Worm (Caenorhabditis elegans) whole organism, dauer: ENCODE data around the gene rpl-43.
"Not testable (repeated sequence)": the region's sequence is repeated elsewhere in the genome, so short reads cannot be mapped to it uniquely, and the experiment has no call there.

Experiments used
- unc-62 ChIP-seq: sonication (generic microtip); optimal IDR thresholded peaks from 2 replicates; lab custom pipeline; 2017; ENCODE audit warnings: missing biosample characterization, missing genetic modification reagents, missing genetic modification characterization

The rpl-43 gene

DNA sequence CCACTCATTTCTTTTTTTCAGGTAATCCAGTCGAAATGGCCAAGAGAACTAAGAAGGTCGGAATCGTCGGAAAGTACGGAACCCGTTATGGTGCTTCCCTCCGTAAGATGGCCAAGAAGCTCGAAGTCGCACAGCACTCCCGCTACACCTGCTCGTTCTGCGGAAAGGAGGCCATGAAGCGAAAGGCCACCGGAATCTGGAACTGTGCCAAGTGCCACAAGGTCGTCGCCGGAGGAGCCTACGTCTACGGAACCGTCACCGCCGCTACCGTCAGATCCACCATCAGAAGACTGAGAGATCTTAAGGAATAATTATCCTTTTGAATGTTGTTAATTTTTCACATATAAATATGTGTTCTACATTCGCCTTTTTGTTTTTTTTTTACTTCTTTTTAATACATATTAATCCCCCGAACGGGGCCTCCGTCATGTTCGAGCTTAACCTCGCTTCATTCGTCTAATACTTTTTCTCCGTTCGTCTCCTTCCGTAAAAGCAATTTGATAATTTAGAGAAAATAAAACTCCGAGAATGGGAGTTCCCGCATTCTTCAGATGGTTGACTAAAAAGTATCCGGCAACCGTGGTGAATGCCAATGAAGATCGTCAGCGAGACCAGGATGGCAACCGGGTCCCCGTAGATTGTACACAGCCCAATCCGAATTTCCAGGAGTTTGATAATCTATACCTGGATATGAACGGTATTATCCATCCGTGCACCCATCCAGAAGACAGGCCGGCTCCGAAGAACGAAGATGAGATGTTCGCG lies at the start of gene rpl-43, which contains the start of gene xrn-2:
rpl-43 (plus strand) TSS at position 36 of the 765 bp plus-strand sequence.
xrn-2 (plus strand) TSS at position 510 of the 765 bp plus-strand sequence.
- TF ChIP-seq unc-62 (GFP tag; lab: Kevin White, UChicago), result no peak

DNA sequence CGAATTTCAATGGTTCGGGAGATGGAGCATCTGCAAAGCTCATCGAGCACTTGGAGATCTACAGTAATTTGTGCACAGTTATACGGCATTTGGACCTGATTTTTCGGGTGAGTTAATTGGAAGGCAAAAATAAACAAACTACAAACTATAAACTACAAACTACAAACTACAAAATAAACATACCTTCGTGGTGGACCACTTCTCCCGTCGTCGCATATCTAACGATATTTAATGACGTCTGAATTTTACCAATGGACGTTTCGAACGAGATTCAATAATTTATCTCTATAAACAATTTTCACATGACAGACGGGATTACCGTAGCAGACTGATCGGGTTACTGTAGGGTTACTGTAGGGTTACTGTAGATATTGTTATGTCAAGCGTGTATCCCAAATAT lies 48.9 kb upstream of the rpl-43 start:
- TF ChIP-seq unc-62 (GFP tag; lab: Kevin White, UChicago), result no peak

DNA sequence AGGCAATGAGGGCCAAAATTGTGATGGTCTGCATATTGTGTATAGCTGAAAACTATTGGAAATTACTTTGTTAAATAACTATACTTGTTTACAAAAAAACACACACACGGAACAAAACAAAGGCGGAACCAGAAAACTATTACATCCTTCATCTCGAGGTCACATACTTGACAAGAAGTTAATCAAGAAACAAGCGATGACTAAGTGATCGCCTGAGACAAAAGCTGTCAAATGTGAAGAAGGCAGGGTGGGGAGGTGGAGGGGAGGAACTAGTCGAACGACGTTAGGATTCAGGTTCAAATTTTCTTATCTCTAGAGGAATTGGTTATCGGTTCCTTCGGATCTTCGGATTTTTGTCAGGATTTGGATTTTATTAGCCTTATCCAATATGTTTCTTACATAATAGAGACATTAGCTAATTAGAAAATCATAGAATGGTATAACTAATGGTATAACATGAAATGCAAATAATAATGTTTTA lies 45.9 kb upstream of the rpl-43 start, which contains the start of gene cpg-7:
cpg-7 (minus strand) TSS at position 51 of the 481 bp plus-strand sequence.
- TF ChIP-seq unc-62 (GFP tag; lab: Kevin White, UChicago), result no peak

DNA sequence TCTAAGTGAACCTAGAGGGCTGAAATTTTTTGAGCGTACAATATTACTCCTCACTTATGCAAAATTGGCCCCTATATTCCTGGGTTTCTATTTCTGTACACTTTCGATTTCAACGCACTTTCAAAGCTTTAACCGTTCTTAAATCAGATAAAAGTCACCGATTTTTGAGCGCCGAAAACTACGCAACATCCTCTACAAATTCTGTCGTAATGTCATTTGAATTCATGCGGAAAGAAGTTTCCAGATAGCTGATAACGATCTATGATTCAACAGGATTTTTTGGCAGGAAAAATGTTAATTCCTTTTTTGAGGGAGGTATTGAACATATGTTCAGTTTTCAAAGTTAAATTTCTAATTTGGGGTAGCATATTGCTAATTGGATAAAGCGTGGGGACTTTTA lies 42.3 kb upstream of the rpl-43 start:
- no peak for TF ChIP-seq unc-62 (GFP tag; lab: Kevin White, UChicago)

DNA sequence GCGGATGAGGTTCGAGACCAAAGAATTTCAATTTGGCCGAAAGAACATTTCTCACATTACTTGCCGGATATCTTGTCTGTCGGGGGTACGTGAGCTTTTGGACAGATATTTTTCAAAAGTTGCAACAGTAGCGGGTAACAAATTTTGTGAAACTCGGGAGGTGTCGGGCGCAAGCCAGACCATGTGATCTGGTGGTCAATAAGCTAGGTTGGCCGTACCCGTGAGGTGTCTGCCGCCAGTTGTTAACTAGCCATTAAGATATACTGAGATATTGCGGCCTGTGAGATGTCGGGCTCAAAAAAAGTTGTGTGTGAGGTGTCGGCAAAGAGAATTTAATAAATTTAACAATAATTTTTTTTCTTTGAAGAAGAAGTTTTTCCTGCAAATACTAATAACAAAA lies 36.7 kb upstream of the rpl-43 start:
- TF ChIP-seq unc-62 (GFP tag; lab: Kevin White, UChicago), result no peak

DNA sequence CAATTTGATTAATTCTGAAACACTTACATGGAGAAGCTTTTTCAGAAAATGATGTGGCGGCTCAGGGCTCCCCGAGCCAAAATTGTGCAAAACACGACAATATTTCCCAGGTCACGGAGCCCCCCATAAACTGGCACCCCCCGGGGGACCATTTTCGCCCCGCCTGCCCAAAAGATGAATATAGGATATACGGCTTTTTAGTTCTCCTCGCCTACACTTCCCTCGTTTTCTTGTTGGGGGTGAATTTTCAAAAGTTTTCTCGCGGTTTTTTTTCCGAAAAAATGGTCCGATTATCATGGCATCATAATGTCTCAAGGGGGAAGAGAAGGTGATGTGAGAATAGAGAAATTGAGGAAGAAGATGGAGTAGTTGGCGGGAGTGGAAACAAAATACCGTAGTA lies 33.0 kb upstream of the rpl-43 start, which contains the start of gene K09E4.4:
K09E4.4 (minus strand) TSS at position 101 of the 400 bp plus-strand sequence.
- no peak for TF ChIP-seq unc-62 (GFP tag; lab: Kevin White, UChicago)

DNA sequence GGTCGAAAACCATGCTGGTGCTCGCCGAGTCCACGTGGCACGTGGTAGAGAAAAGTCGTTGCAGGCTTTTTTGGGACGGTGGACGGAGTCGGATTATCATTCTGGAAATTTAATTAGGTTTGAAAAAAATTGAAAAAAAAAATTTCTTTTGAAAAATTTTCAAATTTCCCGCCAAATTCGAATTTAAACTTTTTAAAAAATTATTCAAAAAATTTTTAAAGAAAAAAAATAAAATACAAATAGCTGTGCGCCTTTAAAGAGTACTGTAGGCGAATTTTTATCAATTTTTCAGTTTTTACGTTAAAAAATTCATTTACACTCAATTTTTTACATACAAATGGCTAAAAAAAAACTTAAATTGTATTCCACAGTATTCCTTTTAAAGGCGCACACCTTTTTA lies 28.3 kb upstream of the rpl-43 start, which contains the start of gene K09E4.3:
K09E4.3 (minus strand) TSS at position 101 of the 400 bp plus-strand sequence.
- no peak for TF ChIP-seq unc-62 (GFP tag; lab: Kevin White, UChicago)

DNA sequence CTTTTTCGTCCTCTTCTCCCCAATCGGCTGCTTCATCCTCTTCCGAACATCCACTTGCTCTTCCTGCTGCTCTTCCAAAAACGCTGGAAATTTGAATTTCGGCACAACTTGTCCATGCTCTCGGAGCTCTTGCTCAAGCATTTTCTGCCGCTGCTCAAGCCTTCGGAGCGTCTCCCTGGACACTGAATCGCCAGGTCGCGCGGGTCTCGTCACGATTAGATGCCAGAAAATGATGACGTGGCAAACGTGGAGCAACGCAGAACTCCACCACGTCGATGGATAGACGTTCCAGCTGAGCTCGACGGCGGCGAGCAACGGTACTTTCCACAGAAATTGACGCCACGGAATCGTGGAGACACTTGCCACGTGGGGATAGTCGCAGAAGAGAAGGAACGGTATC lies 25.9 kb upstream of the rpl-43 start:
- TF ChIP-seq unc-62 (GFP tag; lab: Kevin White, UChicago), result no peak

DNA sequence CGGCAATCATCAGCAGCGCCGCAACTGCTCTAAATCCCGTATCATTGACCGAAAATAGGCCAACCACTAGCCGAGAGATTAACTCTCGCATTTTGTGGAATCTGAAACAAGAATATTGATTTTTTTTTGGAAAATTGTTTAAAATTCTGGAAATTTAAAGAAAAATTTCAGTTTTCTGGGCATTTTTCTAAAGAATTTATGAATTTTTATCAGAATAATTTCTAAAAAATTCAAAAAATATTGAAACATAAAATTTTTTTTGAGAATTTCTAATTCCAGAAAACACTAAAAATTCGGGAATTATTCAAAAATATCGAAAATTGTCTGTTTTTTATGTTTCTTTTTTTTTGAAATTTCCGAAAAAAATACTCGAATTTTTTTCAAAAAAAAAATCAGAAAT lies 22.4 kb upstream of the rpl-43 start, which contains the start of gene algn-3:
algn-3 (minus strand) TSS at position 101 of the 400 bp plus-strand sequence.
- no peak for TF ChIP-seq unc-62 (GFP tag; lab: Kevin White, UChicago)

DNA sequence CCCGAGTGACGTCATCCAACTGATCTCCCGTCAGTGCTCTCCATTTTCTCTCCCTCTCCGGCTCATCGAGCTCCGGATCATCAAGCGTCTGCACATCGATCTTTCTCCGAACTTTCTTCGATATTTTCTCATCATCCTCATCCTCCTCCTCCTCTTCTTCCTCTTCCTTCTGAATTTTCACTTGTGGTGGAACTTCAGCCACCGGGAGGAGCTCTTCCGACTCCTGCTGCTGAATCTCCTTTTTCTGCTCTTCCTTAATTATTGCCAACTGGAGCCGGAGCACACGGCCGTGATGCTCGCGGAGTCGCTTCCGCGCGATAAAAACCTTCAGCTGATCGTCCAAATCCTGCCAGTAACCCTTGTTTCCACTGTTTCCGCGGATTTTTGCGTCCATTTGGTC lies 18.8 kb upstream of the rpl-43 start:
- no peak for TF ChIP-seq unc-62 (GFP tag; lab: Kevin White, UChicago)

DNA sequence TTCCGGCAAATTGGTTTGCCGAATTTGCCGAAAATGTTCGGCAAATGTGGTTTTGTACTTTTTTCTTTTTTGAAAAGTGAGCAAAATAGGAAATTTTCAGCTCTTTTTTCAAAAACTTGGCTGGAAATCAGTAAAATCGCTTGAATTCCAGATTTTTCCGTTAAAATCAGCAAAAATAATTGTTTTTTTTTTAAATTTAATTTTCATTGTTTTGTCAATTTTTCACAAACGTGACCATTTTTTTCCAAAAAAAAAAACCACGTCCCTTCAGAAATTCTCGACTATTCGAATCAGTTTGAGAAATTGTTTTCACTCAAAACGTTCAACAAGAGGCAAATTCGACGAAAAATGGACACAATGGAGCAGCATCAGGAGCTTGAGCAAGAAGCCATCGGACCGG lies 17.6 kb upstream of the rpl-43 start, which contains the start of gene K09E4.1:
K09E4.1 (plus strand) TSS at position 301 of the 400 bp plus-strand sequence.
- TF ChIP-seq unc-62 (GFP tag; lab: Kevin White, UChicago), result no peak

DNA sequence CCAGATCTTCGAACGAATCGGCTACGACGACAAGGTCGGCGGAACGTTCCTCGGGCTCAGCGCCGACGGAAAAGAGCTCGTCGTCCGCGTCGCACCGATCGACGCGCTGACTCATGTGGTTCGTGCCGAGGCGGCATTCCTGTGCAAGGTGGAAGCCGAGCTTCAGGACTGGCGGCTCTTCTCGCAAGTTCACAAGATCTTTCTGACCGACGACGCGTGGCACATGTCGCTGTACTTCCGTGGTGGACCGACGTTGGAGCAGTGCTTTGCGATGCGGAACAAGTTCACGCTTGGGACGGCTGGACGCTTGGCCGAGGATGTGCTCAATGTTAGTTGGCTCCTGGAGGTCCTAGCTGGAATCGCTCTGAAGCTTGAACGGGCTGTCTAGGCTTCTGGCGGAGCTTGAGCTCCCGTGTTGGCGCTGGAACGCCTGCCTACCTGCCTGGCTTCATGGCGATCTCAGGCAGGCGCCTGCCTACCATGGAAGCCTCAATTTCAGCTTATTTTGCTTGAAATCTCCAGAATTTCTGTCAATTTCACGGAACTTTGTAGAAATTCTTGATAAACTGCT lies 16.2 kb upstream of the rpl-43 start:
- no peak for TF ChIP-seq unc-62 (GFP tag; lab: Kevin White, UChicago)

DNA sequence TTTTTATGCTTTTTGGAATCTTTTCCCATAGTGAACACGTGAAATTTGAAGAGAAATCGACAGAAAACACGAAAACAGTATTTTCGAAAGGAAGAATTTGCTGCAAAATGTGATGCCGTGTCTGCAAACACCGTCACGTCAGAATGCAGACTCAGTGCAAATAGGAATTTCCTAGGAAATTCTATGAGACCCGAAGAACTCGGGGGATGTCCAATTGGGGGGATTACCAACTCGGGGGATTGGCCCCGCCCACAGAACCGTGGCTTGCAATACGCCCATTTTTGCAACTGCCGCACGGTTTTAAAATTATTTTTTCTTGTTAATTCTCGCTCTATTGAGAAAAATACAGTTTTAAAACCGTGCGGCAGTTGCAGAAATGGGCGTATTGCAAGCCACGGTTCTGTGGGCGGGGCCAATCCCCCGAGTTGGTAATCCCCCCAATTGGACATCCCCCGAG lies 13.0 kb upstream of the rpl-43 start, which contains the start of gene cacn-1:
cacn-1 (minus strand) TSS at position 51 of the 457 bp plus-strand sequence.
- TF ChIP-seq unc-62 (GFP tag; lab: Kevin White, UChicago), result not testable (repeated sequence)

DNA sequence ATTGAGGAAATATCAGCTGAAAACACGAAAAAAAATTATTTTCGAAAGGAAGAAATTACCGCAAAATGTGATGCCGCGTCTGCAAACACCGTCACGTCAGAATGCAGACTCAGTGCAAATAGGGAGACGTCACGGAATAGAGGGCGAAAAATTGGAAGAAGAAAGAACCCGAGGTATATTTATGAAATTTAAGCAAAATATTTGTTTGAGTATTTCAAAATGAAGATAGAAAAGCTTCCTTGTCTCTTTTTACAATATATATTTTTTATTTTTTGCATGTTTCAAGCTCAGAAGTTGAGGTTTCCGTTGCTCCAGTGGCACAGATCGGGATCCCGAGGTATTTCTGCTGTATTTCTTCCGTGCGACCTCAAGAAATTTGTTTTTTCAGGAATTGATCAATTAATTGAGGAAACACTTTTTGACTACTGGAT lies 11.2 kb upstream of the rpl-43 start, which contains the start of gene W03H9.2:
W03H9.2 (minus strand) TSS at position 32 of the 431 bp plus-strand sequence.
- no peak for TF ChIP-seq unc-62 (GFP tag; lab: Kevin White, UChicago)

DNA sequence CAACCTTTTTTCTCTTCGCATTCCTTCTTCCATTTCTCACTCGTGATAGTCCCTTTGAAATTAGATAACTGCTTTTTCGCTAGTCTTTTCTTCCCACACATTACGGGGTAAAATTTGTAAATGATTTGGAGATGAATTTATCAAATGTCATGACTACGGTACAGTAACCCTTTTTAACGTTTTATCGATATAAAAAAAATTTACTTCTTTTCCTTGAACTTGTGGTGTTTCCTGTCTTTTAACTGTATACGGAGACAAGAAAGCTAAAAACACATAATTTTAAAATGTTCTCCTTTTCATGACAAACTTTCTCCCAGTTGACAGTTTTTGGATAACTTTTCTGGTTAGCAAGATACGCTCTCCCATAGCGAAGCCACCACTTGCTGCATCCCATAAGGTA lies 5.1 kb upstream of the rpl-43 start, which contains the start of gene W03H9.1:
W03H9.1 (minus strand) TSS at position 101 of the 400 bp plus-strand sequence.
- no peak for TF ChIP-seq unc-62 (GFP tag; lab: Kevin White, UChicago)

DNA sequence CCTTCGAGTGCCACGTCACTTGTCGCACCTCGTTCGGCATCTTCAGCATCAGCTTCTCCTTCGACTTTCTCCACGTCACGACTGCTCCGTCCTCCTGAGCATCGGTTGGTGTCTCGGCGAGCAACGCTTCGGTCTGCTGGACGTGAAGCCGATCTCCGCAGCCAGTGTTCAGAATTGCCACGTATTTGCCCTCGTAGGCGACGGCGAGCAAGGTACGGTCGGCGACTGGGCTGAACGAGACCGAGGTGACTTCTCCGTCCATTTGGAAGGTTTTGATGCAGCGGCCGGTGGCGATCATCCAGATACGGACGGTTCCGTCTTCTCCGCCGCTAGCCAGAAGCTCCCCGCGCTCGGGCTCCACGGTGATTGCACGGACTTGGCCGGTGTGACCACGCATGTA lies 2.8 kb upstream of the rpl-43 start:
- TF ChIP-seq unc-62 (GFP tag; lab: Kevin White, UChicago), result no peak
